Worm (Caenorhabditis elegans): ENCODE data around the gene lst-4.

lst-4 gene

ce11 chrIV:14070992-14071289, 1.3 kb upstream of the lst-4 start (continued):
- peak; percentile 56 for TF ChIP-seq F23B12.7 (tag; optimal IDR thresholded peaks at IDR 0.05; ENCODE audit: insufficient read depth)
- TF ChIP-seq pbrm-1 (GFP tag; IDR thresholded peaks at IDR 0.05) = peak; percentile 85; the same call in 1 of the 2 replicates
- TF ChIP-seq B0035.1 (tag; optimal IDR thresholded peaks at IDR 0.05) = no peak
- peak; percentile 95 for TF ChIP-seq dox-1 (GFP tag; IDR thresholded peaks at IDR 0.05)
- TF ChIP-seq lin-40 (tag; optimal IDR thresholded peaks at IDR 0.05) = peak; percentile 70
- TF ChIP-seq madf-8 (GFP tag; conservative IDR thresholded peaks at IDR 0.05) = peak; percentile 67
- TF ChIP-seq ceh-58 (GFP tag; IDR thresholded peaks at IDR 0.05) = no peak
- TF ChIP-seq dpl-1 (GFP tag; optimal IDR thresholded peaks at IDR 0.05) = peak; percentile 41
- no peak for TF ChIP-seq F39B2.1 (GFP tag; IDR thresholded peaks at IDR 0.05)
- no peak for TF ChIP-seq chd-7 (tag; optimal IDR thresholded peaks at IDR 0.05)
- peak; percentile 75 for TF ChIP-seq tbp1 (GFP tag; optimal IDR thresholded peaks at IDR 0.05)
- no peak for TF ChIP-seq atf-7 (tag; optimal IDR thresholded peaks at IDR 0.05)
- TF ChIP-seq ceh-40 (GFP tag; IDR thresholded peaks at IDR 0.05) = no peak
- no peak for TF ChIP-seq pha-4 (tag; optimal IDR thresholded peaks at IDR 0.05)
- no peak for TF ChIP-seq akir-1 (GFP tag; optimal IDR thresholded peaks at IDR 0.05)
- no peak for TF ChIP-seq repo-1 (tag; optimal IDR thresholded peaks at IDR 0.05)
- TF ChIP-seq nhr-80 (tag; optimal IDR thresholded peaks at IDR 0.05) = peak; percentile 17
- no peak for TF ChIP-seq hmg-20 (GFP tag; IDR thresholded peaks at IDR 0.05)
- TF ChIP-seq B0261.1 (tag; optimal IDR thresholded peaks at IDR 0.05) = no peak
- peak; percentile 83 for TF ChIP-seq D2030.7 (GFP tag; IDR thresholded peaks at IDR 0.05)
- TF ChIP-seq ceh-79 (tag; optimal IDR thresholded peaks at IDR 0.05) = no peak
- TF ChIP-seq bed-1 (GFP tag; IDR thresholded peaks at IDR 0.05) = no peak
- no peak for TF ChIP-seq unc-62 (GFP tag; optimal IDR thresholded peaks at IDR 0.05)
- no peak for TF ChIP-seq hrde-1 (tag; optimal IDR thresholded peaks at IDR 0.05; ENCODE audit: borderline replicate concordance)
- no peak for TF ChIP-seq lsy-27 (tag; optimal IDR thresholded peaks at IDR 0.05; ENCODE audit: borderline replicate concordance, insufficient read depth)
- no peak for TF ChIP-seq rpc-1 (optimal IDR thresholded peaks at IDR 0.05)
- no peak for TF ChIP-seq rpc-1 (tag; optimal IDR thresholded peaks at IDR 0.05)
- TF ChIP-seq sptf-2 (GFP tag; optimal IDR thresholded peaks at IDR 0.05) = no peak
- TF ChIP-seq snpc-1.3 (tag; optimal IDR thresholded peaks at IDR 0.05; ENCODE audit: insufficient read depth) = peak; percentile 58
- TF ChIP-seq Y56A3A.18 (GFP tag; IDR thresholded peaks at IDR 0.05) = no peak
- no peak for TF ChIP-seq mes-4 (tag; optimal IDR thresholded peaks at IDR 0.05)
- no peak for TF ChIP-seq F57C9.4 (tag; optimal IDR thresholded peaks at IDR 0.05)
- TF ChIP-seq C17E4.6 (GFP tag; IDR thresholded peaks at IDR 0.05) = peak; percentile 68; the same call in 1 of the 2 replicates
- peak; percentile 51; the same call in 1 of the 2 replicates for TF ChIP-seq attf-3 (GFP tag; conservative IDR thresholded peaks at IDR 0.05)
- no peak for TF ChIP-seq ztf-25 (GFP tag; IDR thresholded peaks at IDR 0.05)
- no peak for TF ChIP-seq nhr-120 (GFP tag; IDR thresholded peaks at IDR 0.05)
- TF ChIP-seq sea-2 (GFP tag; IDR thresholded peaks at IDR 0.05) = no peak
- peak; percentile 89 for TF ChIP-seq snpc-4 (GFP tag; optimal IDR thresholded peaks at IDR 0.05)
- TF ChIP-seq snpc-4 (tag; optimal IDR thresholded peaks at IDR 0.05) = peak; percentile 74 to 95 (median 92)
- no peak for TF ChIP-seq F55B11.4 (tag; optimal IDR thresholded peaks at IDR 0.05; ENCODE audit: borderline replicate concordance, insufficient read depth)
- TF ChIP-seq F49E8.2 (tag; optimal IDR thresholded peaks at IDR 0.05; ENCODE audit: insufficient read depth) = peak; percentile 81
- no peak for TF ChIP-seq F10E7.11 (tag; optimal IDR thresholded peaks at IDR 0.05)
- TF ChIP-seq ztf-28 (GFP tag; IDR thresholded peaks at IDR 0.05) = 0 out of 2 replicates have a peak, but pooled peaks have one; percentile 47
- TF ChIP-seq lin-35 (GFP tag; optimal IDR thresholded peaks at IDR 0.05) = peak in 2 of 3 experiments; percentile 5 to 73
- TF ChIP-seq K12H6.12 (tag; optimal IDR thresholded peaks at IDR 0.05) = peak; percentile 53
- TF ChIP-seq athp-1 (tag; optimal IDR thresholded peaks at IDR 0.05) = peak; percentile 51
- 0 out of 2 replicates have a peak, but pooled peaks have one; percentile 14 for TF ChIP-seq lir-1 (GFP tag; conservative IDR thresholded peaks at IDR 0.05)
- 0 out of 2 replicates have a peak, but pooled peaks have one; percentile 51 for TF ChIP-seq Y79H2A.3 (GFP tag; conservative IDR thresholded peaks at IDR 0.05)
- no peak for TF ChIP-seq egl-18 (GFP tag; IDR thresholded peaks at IDR 0.05)

Measured in whole organism, young adult.